Fruit fly (Drosophila melanogaster) whole organism, embryonic: ENCODE results near the gene CG42536.

Source experiments
- CG11504 ChIP-seq: fragments of 200-800 bp; sonication (Bioruptor generic); optimal IDR thresholded peaks from 3 replicates; lab custom pipeline; 2019; ENCODE audit warnings: missing biosample characterization, mild to moderate bottlenecking, missing genetic modification characterization, moderate library complexity
- CG11696 ChIP-seq: fragments of 200-800 bp; sonication (Bioruptor generic); IDR thresholded peaks from 2 replicates; pipeline ENCODE4 v1.3.6; 2022; ENCODE audit warnings: missing biosample characterization, missing genetic modification characterization
- CG12769 ChIP-seq: fragments of 200-800 bp; sonication (Bioruptor generic); optimal IDR thresholded peaks from 2 replicates; lab custom pipeline; 2019; ENCODE audit warnings: missing biosample characterization, mild to moderate bottlenecking, missing genetic modification characterization, moderate library complexity
- CG17385 ChIP-seq: fragments of 200-800 bp; sonication (Bioruptor generic); optimal IDR thresholded peaks from 3 replicates; lab custom pipeline; 2018; ENCODE audit warnings: missing biosample characterization, mild to moderate bottlenecking, missing genetic modification characterization
- CG18599 ChIP-seq: fragments of 200-800 bp; sonication (Bioruptor generic); optimal IDR thresholded peaks from 3 replicates; lab custom pipeline; 2017; ENCODE audit warnings: missing biosample characterization, missing genetic modification characterization, mild to moderate bottlenecking, moderate library complexity, missing genetic modification reagents
- CG2116 ChIP-seq: fragments of 200-800 bp; sonication (Bioruptor generic); optimal IDR thresholded peaks from 3 replicates; lab custom pipeline; 2018; ENCODE audit warnings: missing biosample characterization, mild to moderate bottlenecking, missing genetic modification characterization
- CG2199 ChIP-seq: fragments of 200-800 bp; sonication (Bioruptor generic); IDR thresholded peaks from 3 replicates; pipeline ENCODE4 v1.3.6; 2022; ENCODE audit warnings: missing biosample characterization, missing genetic modification characterization
- CG3281 ChIP-seq: fragments of 200-800 bp; sonication (Bioruptor generic); optimal IDR thresholded peaks from 3 replicates; lab custom pipeline; 2017; ENCODE audit warnings: missing biosample characterization, mild to moderate bottlenecking, missing genetic modification characterization
- CG34224 ChIP-seq: fragments of 200-800 bp; sonication (Bioruptor generic); IDR thresholded peaks from 3 replicates; pipeline ENCODE4 v1.3.6; 2022; ENCODE audit warnings: missing biosample characterization, missing genetic modification characterization; ENCODE audit not compliant: partially characterized antibody
- CG4360 ChIP-seq: fragments of 200-800 bp; sonication (Bioruptor generic); IDR thresholded peaks from 2 replicates; pipeline ENCODE4 v1.3.6; 2022; ENCODE audit warnings: missing biosample characterization, missing genetic modification characterization
- CG8924 ChIP-seq: fragments of 200-800 bp; optimal IDR thresholded peaks from 3 replicates; lab custom pipeline; 2019; ENCODE audit warnings: missing biosample characterization, mild to moderate bottlenecking, missing genetic modification characterization, moderate library complexity
- CG9215 ChIP-seq: fragments of 200-800 bp; sonication (Bioruptor generic); IDR thresholded peaks from 2 replicates; pipeline ENCODE4 v1.3.6; 2022; ENCODE audit warnings: missing biosample characterization, missing genetic modification characterization
- CG9609 ChIP-seq: fragments of 200-800 bp; sonication (Bioruptor generic); optimal IDR thresholded peaks from 3 replicates; lab custom pipeline; 2016; ENCODE audit warnings: missing biosample characterization, missing genetic modification characterization
- Drgx ChIP-seq: fragments of 200-800 bp; sonication (Bioruptor generic); IDR thresholded peaks from 2 replicates; pipeline ENCODE4 v1.3.6; 2022; ENCODE audit warnings: missing biosample characterization, missing genetic modification characterization
- H15 ChIP-seq: fragments of 200-800 bp; sonication (Bioruptor generic); IDR thresholded peaks from 3 replicates; pipeline ENCODE4 v1.3.6; 2022; ENCODE audit warnings: missing biosample characterization, missing genetic modification characterization
- Med ChIP-seq: fragments of 200-800 bp; sonication (Bioruptor generic); peaks from one replicate; lab custom pipeline; 2016; ENCODE audit warnings: missing biosample characterization, missing genetic modification characterization, mild to moderate bottlenecking, inconsistent platforms, moderate library complexity
- Opbp ChIP-seq: fragments of 200-800 bp; sonication (Bioruptor generic); IDR thresholded peaks from 3 replicates; pipeline ENCODE4 v1.3.6; 2022; ENCODE audit warnings: missing biosample characterization, missing genetic modification characterization; ENCODE audit not compliant: partially characterized antibody
- Trl ChIP-seq, 3 experiments: fragments of >200 bp in 2 of 3; fragments of 200-800 bp in 1 of 3; sonication (Bioruptor generic) in 1 of 3; optimal IDR thresholded peaks; 2 replicates in 1 of 3; 3 replicates in 2 of 3; lab custom pipeline; 2016 to 2017; ENCODE audit warnings: missing biosample characterization in 1 of 3, missing genetic modification characterization in 1 of 3
- ab ChIP-seq: fragments of 200-800 bp; sonication (Bioruptor generic); optimal IDR thresholded peaks from 2 replicates; lab custom pipeline; 2016; ENCODE audit warnings: missing biosample characterization, missing genetic modification characterization
- bsh ChIP-seq, 2 experiments: fragments of 200-800 bp; sonication (Bioruptor generic); optimal IDR thresholded peaks; 2 replicates each; lab custom pipeline; 2017 to 2018; ENCODE audit warnings: mild to moderate bottlenecking in 2 of 2, missing biosample characterization in 2 of 2, missing genetic modification characterization in 2 of 2, moderate library complexity in 1 of 2
- cg ChIP-seq: fragments of 200-800 bp; sonication (Bioruptor generic); optimal IDR thresholded peaks from 3 replicates; lab custom pipeline; 2019; ENCODE audit warnings: missing biosample characterization, mild to moderate bottlenecking, missing genetic modification characterization, moderate library complexity
- chinmo ChIP-seq: fragments of 200-800 bp; sonication (Bioruptor generic); IDR thresholded peaks from 4 replicates; pipeline ENCODE4 v1.3.6; 2022; ENCODE audit warnings: missing biosample characterization, missing genetic modification characterization; ENCODE audit not compliant: partially characterized antibody
- cwo ChIP-seq: fragments of 200-800 bp; sonication (Bioruptor generic); optimal IDR thresholded peaks from 3 replicates; lab custom pipeline; 2017; ENCODE audit warnings: missing biosample characterization, missing genetic modification characterization, mild to moderate bottlenecking, moderate library complexity, missing genetic modification reagents
- dimm ChIP-seq: fragments of 200-800 bp; sonication (Bioruptor generic); IDR thresholded peaks from 2 replicates; pipeline ENCODE4 v1.3.6; 2022; ENCODE audit warnings: missing biosample characterization, missing genetic modification characterization
- exex ChIP-seq: fragments of 200-800 bp; sonication (Bioruptor generic); optimal IDR thresholded peaks from 4 replicates; lab custom pipeline; 2018; ENCODE audit warnings: missing biosample characterization, mild to moderate bottlenecking, missing genetic modification characterization, moderate library complexity
- grn ChIP-seq: fragments of 200-800 bp; sonication (Bioruptor generic); optimal IDR thresholded peaks from 3 replicates; lab custom pipeline; 2017; ENCODE audit warnings: missing biosample characterization, missing genetic modification characterization
- hth ChIP-seq: fragments of >200 bp; optimal IDR thresholded peaks from 2 replicates; lab custom pipeline; 2017; ENCODE audit warnings: inconsistent platforms
- jigr1 ChIP-seq: fragments of 200-800 bp; sonication (Bioruptor generic); IDR thresholded peaks from 3 replicates; pipeline ENCODE4 v1.3.6; 2022; ENCODE audit warnings: missing biosample characterization, missing genetic modification characterization
- lbe ChIP-seq: fragments of 200-800 bp; sonication (Bioruptor generic); optimal IDR thresholded peaks from 2 replicates; lab custom pipeline; 2016; ENCODE audit warnings: missing biosample characterization, mild to moderate bottlenecking, missing genetic modification characterization
- lov ChIP-seq, 2 experiments: fragments of 200-800 bp in 1 of 2; fragments of >200 bp in 1 of 2; sonication (Bioruptor generic) in 1 of 2; IDR thresholded peaks in 1 of 2; optimal IDR thresholded peaks in 1 of 2; 2 replicates in 1 of 2; 3 replicates in 1 of 2; pipeline versions ENCODE4 v1.3.6 to Lab custom; 2017 to 2022; ENCODE audit warnings: missing biosample characterization in 1 of 2, missing genetic modification characterization in 1 of 2
- mld ChIP-seq: fragments of 200-800 bp; sonication (Bioruptor generic); IDR thresholded peaks from 3 replicates; pipeline ENCODE4 v1.3.6; 2022; ENCODE audit warnings: missing biosample characterization, missing genetic modification characterization; ENCODE audit not compliant: partially characterized antibody
- nerfin-2 ChIP-seq: fragments of 200-800 bp; sonication (Bioruptor generic); IDR thresholded peaks from 2 replicates; pipeline ENCODE4 v1.3.6; 2022; ENCODE audit warnings: missing biosample characterization, missing genetic modification characterization; ENCODE audit not compliant: partially characterized antibody
- nom ChIP-seq: fragments of 200-800 bp; sonication (Bioruptor generic); optimal IDR thresholded peaks from 2 replicates; lab custom pipeline; 2017; ENCODE audit warnings: missing biosample characterization, missing genetic modification characterization, mild to moderate bottlenecking, moderate library complexity, missing genetic modification reagents
- pan ChIP-seq, 4 experiments: fragments of >200 bp in 3 of 4; fragments of 200-800 bp in 1 of 4; sonication (Bioruptor generic) in 1 of 4; optimal IDR thresholded peaks in 3 of 4; IDR thresholded peaks in 1 of 4; 2 replicates each; pipeline versions ENCODE4 v1.3.6 to Lab custom; 2017 to 2022; ENCODE audit warnings: missing biosample characterization in 2 of 4, missing genetic modification characterization in 2 of 4, mixed read lengths in 1 of 4
- pb ChIP-seq: fragments of 200-800 bp; sonication (Bioruptor generic); optimal IDR thresholded peaks from 3 replicates; lab custom pipeline; 2016; ENCODE audit warnings: missing biosample characterization, missing genetic modification characterization
- pfk ChIP-seq: fragments of 200-800 bp; sonication (Bioruptor generic); optimal IDR thresholded peaks from 2 replicates; lab custom pipeline; 2018; ENCODE audit warnings: missing biosample characterization, mild to moderate bottlenecking, missing genetic modification characterization, moderate library complexity
- sd ChIP-seq: fragments of 200-800 bp; sonication (Bioruptor generic); optimal IDR thresholded peaks from 3 replicates; lab custom pipeline; 2018; ENCODE audit warnings: missing biosample characterization, mild to moderate bottlenecking, missing genetic modification characterization, moderate library complexity
- shn ChIP-seq: fragments of 200-800 bp; sonication (Bioruptor generic); optimal IDR thresholded peaks from 3 replicates; lab custom pipeline; 2016; ENCODE audit warnings: missing biosample characterization, missing genetic modification characterization
- so ChIP-seq: fragments of 200-800 bp; sonication (Bioruptor generic); IDR thresholded peaks from 3 replicates; pipeline ENCODE4 v1.3.6; 2022; ENCODE audit warnings: missing biosample characterization, missing genetic modification characterization
- sqz ChIP-seq: fragments of 200-800 bp; sonication (Bioruptor generic); optimal IDR thresholded peaks from 3 replicates; lab custom pipeline; 2018; ENCODE audit warnings: missing biosample characterization, mild to moderate bottlenecking, missing genetic modification characterization
- tll ChIP-seq, 2 experiments: fragments of 200-800 bp in 1 of 2; fragments of >200 bp in 1 of 2; sonication (Bioruptor generic) in 1 of 2; optimal IDR thresholded peaks; 2 replicates each; lab custom pipeline; 2017 to 2019; ENCODE audit warnings: missing biosample characterization in 2 of 2, missing genetic modification characterization in 2 of 2, mild to moderate bottlenecking in 1 of 2, moderate library complexity in 1 of 2
- vvl ChIP-seq: fragments of 200-800 bp; sonication (Bioruptor generic); IDR thresholded peaks from 2 replicates; pipeline ENCODE4 v1.3.6; 2022; ENCODE audit warnings: missing biosample characterization, missing genetic modification characterization
- z ChIP-seq: fragments of 200-800 bp; sonication (Bioruptor generic); IDR thresholded peaks from 3 replicates; pipeline ENCODE4 v1.3.6; 2022; ENCODE audit warnings: missing biosample characterization, missing genetic modification characterization

Gene CG42536

dm6 chr3L:10677816-10678215, 47.9 kb upstream of the CG42536 start (continued):
- TF ChIP-seq ab (GFP tag; lab: Kevin White, UChicago) (no peak), cwo (peak; percentile 42), CG11504 (tag; lab: Kevin White, UChicago) (no peak), exex (tag; lab: Kevin White, UChicago) (peak; percentile 5), CG9609 (GFP tag; lab: Kevin White, UChicago) (no peak), shn (GFP tag; lab: Kevin White, UChicago) (no peak), CG3281 (no peak), CG12769 (tag; lab: Kevin White, UChicago) (peak; percentile 33), sqz (GFP tag; lab: Kevin White, UChicago) (peak; percentile 47)

DNA sequence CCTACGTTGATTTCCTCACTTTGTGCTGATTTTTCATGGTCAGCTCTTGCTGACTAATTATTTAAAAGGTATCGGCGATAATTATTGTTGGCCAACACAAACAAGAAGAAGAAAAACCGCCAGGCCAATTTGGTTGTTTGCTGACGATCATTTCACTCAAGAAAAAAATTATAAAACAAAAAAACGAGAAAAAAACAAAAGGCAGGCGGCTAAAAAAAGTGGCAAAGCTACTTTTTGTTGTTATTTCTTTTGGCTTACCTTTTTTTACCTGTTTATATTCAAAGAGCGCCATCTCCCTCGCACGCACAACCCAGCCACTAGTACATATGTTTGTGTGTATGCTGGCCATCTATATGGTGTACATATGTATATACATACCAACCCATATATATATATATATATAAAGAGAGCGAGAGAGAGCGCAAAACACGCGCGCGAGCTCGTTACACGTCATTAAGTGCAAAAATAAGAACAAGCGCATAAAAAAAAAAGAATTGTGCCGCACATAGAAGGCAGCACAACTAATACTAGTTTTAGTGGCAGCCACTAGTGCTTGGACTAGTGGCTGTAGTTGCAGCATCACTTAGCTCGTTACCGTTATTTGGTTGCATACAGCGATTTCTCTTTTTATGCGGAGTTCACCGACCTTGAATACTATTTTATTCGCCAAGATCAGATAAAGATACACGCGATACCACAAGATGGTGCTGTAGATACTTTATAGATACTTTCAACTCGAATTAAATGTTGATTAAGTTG, 45.9 kb upstream of the CG42536 start:
- TF ChIP-seq pan (optimal IDR thresholded peaks at IDR 0.05; lab: Kevin White, UChicago), result no peak
- TF ChIP-seq pan (GFP tag; optimal IDR thresholded peaks at IDR 0.05 in 1 of 2, IDR thresholded peaks at IDR 0.05 in 1 of 2), result no peak
- TF ChIP-seq mld (GFP tag; lab: Robert Waterston, UW), result no peak
- TF ChIP-seq CG2199 (GFP tag; lab: Robert Waterston, UW), result 0 out of 3 replicates have a peak, but pooled peaks have one; percentile 61
- no peak for TF ChIP-seq jigr1 (GFP tag; lab: Robert Waterston, UW)
- peak; percentile 97 for TF ChIP-seq nom (GFP tag; lab: Kevin White, UChicago)
- no peak for TF ChIP-seq dimm (GFP tag; lab: Robert Waterston, UW)
- 0 out of 3 replicates have a peak, but pooled peaks have one; percentile 55 for TF ChIP-seq so
- peak; percentile 12 for TF ChIP-seq sd (tag; lab: Kevin White, UChicago)
- peak in 1 of 2 experiments; percentile 52 for TF ChIP-seq bsh (GFP tag; optimal IDR thresholded peaks at IDR 0.05; lab: Kevin White, UChicago)
- peak; percentile 84 for TF ChIP-seq Drgx (GFP tag; lab: Robert Waterston, UW)
- TF ChIP-seq Med (GFP tag; lab: Kevin White, UChicago), result peak; percentile 27
- peak; percentile 40 for TF ChIP-seq CG17385 (GFP tag; lab: Kevin White, UChicago)
- TF ChIP-seq cg (GFP tag; lab: Kevin White, UChicago), result peak; percentile 35
- TF ChIP-seq exex (tag; lab: Kevin White, UChicago), result peak; percentile 13
- peak; percentile 9 for TF ChIP-seq CG18599 (GFP tag; lab: Kevin White, UChicago)
- TF ChIP-seq chinmo, result peak; percentile 70; the same call in 1 of the 4 replicates
- TF ChIP-seq CG34224 (GFP tag; lab: Robert Waterston, UW), result 0 out of 3 replicates have a peak, but pooled peaks have one; percentile 13
- peak; percentile 96 for TF ChIP-seq sqz (GFP tag; lab: Kevin White, UChicago)
- TF ChIP-seq grn (GFP tag; lab: Kevin White, UChicago), result peak; percentile 38
- peak; percentile 51; the same call in 1 of the 2 replicates for TF ChIP-seq CG4360 (GFP tag; lab: Robert Waterston, UW)
- TF ChIP-seq CG8924, result no peak
- TF ChIP-seq Opbp, result no peak
- peak in 1 of 2 experiments; percentile 12 for TF ChIP-seq Trl (optimal IDR thresholded peaks at IDR 0.05; lab: Kevin White, UChicago)
- TF ChIP-seq Trl (GFP tag; optimal IDR thresholded peaks at IDR 0.05; lab: Kevin White, UChicago), result no peak
- no peak for TF ChIP-seq tll (GFP tag; optimal IDR thresholded peaks at IDR 0.05; lab: Kevin White, UChicago)
- peak; percentile 18 for TF ChIP-seq lbe (GFP tag; lab: Kevin White, UChicago)

dm6 chr3L:10674940-10675339, 45.1 kb upstream of the CG42536 start:
- no peak for TF ChIP-seq CG2116 (GFP tag; lab: Kevin White, UChicago)
- TF ChIP-seq pfk (GFP tag; lab: Kevin White, UChicago), result no peak
- TF ChIP-seq CG9215, result no peak
- no peak for TF ChIP-seq nerfin-2 (GFP tag; lab: Robert Waterston, UW)
- peak in 1 of 2 experiments; percentile 0 for TF ChIP-seq Trl (optimal IDR thresholded peaks at IDR 0.05; lab: Kevin White, UChicago)
- TF ChIP-seq Trl (GFP tag; optimal IDR thresholded peaks at IDR 0.05; lab: Kevin White, UChicago), result no peak
- peak; percentile 69; the same call in 1 of the 4 replicates for TF ChIP-seq chinmo
- no peak for TF ChIP-seq CG11696 (GFP tag; lab: Robert Waterston, UW)
- TF ChIP-seq Med (GFP tag; lab: Kevin White, UChicago), result no peak
- TF ChIP-seq lov (optimal IDR thresholded peaks at IDR 0.05; lab: Kevin White, UChicago), result no peak
- TF ChIP-seq lov (GFP tag; IDR thresholded peaks at IDR 0.05; lab: Robert Waterston, UW), result no peak
- TF ChIP-seq H15 (GFP tag; lab: Robert Waterston, UW), result no peak
- peak; percentile 19; the same call in 1 of the 2 replicates for TF ChIP-seq vvl (GFP tag; lab: Robert Waterston, UW)
- no peak for TF ChIP-seq hth (lab: Kevin White, UChicago)
- TF ChIP-seq z, result no peak
- no peak for TF ChIP-seq pb (GFP tag; lab: Kevin White, UChicago)
